Fruit fly (Drosophila melanogaster) whole organism, prepupa: ENCODE measurements around the gene CG42750.

Experiments
- CG11762 ChIP-seq: fragments of 200-800 bp; sonication (Bioruptor generic); optimal IDR thresholded peaks from 3 replicates; lab custom pipeline; 2016; ENCODE audit warnings: missing biosample characterization, missing genetic modification characterization; ENCODE audit not compliant: insufficient read depth
- CG11902 ChIP-seq: fragments of 200-800 bp; sonication (Bioruptor generic); optimal IDR thresholded peaks from 3 replicates; lab custom pipeline; 2016; ENCODE audit warnings: missing biosample characterization, missing genetic modification characterization
- CG6792 ChIP-seq: fragments of 200-800 bp; sonication (Bioruptor generic); optimal IDR thresholded peaks from 3 replicates; lab custom pipeline; 2016; ENCODE audit warnings: missing biosample characterization, missing genetic modification characterization
- CG6854 ChIP-seq: fragments of 200-800 bp; sonication (Bioruptor generic); optimal IDR thresholded peaks from 2 replicates; lab custom pipeline; 2017; ENCODE audit warnings: missing biosample characterization, mild to moderate bottlenecking, missing genetic modification characterization
- CG8119 ChIP-seq: fragments of 200-800 bp; sonication (Bioruptor generic); IDR thresholded peaks from 3 replicates; pipeline ENCODE4 v1.3.6; 2022; ENCODE audit warnings: missing biosample characterization, missing genetic modification characterization
- CG8319 ChIP-seq: fragments of 200-800 bp; sonication (Bioruptor generic); optimal IDR thresholded peaks from 3 replicates; lab custom pipeline; 2016; ENCODE audit warnings: missing biosample characterization, missing genetic modification characterization
- Gug ChIP-seq: fragments of 200-800 bp; sonication (Bioruptor generic); IDR thresholded peaks from 2 replicates; pipeline ENCODE4 v1.3.6; 2022; ENCODE audit warnings: missing biosample characterization, missing genetic modification characterization
- Lpt ChIP-seq: fragments of 200-800 bp; sonication (Bioruptor generic); optimal IDR thresholded peaks from 3 replicates; lab custom pipeline; 2016; ENCODE audit warnings: missing biosample characterization, missing genetic modification characterization
- Sox102F ChIP-seq: fragments of 200-800 bp; sonication (Bioruptor generic); optimal IDR thresholded peaks from 2 replicates; lab custom pipeline; 2016; ENCODE audit warnings: missing biosample characterization, mild to moderate bottlenecking, missing genetic modification characterization
- Sox14 ChIP-seq: fragments of 200-800 bp; sonication (Bioruptor generic); optimal IDR thresholded peaks from 3 replicates; lab custom pipeline; 2016; ENCODE audit warnings: missing biosample characterization, missing genetic modification characterization
- eg ChIP-seq: fragments of 200-800 bp; sonication (Bioruptor generic); IDR thresholded peaks from 3 replicates; pipeline ENCODE4 v1.3.6; 2022; ENCODE audit warnings: missing biosample characterization, missing genetic modification characterization
- pdm3 ChIP-seq: fragments of 200-800 bp; sonication (Bioruptor generic); optimal IDR thresholded peaks from 3 replicates; lab custom pipeline; 2016; ENCODE audit warnings: missing biosample characterization, missing genetic modification characterization
- salr ChIP-seq, 2 experiments: fragments of 200-800 bp; sonication (Bioruptor generic); optimal IDR thresholded peaks; 3 replicates each; lab custom pipeline; 2016 to 2018; ENCODE audit warnings: missing biosample characterization in 2 of 2, missing genetic modification characterization in 2 of 2, mild to moderate bottlenecking in 1 of 2

DNA sequence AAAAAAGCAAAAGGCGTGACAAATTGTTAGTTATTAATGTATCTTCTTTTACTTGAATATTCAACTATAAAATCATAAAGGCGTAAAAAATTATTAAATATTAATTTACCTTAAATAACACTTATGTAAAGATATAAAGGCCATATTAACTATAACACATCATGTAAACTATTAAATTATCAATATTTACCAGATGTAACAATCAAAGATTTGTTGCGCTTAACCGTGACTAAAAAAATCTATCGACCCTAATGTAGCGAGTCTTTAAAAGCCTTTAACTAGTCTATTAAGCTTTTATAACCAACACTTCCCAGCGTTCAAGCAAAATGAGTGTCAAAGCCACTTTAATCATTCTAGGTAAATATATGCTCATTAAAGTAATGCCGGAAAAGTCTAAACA is 16.7 kb upstream of the CG42750 start, which contains the start of gene Sfp36F:
- TF ChIP-seq Sox102F (GFP tag; lab: Kevin White, UChicago) (no peak), Gug (GFP tag; lab: Robert Waterston, UW) (no peak), CG11762 (GFP tag; lab: Kevin White, UChicago) (no peak), CG11902 (GFP tag; lab: Kevin White, UChicago) (no peak), CG8119 (GFP tag; lab: Robert Waterston, UW) (no peak), salr (GFP tag; optimal IDR thresholded peaks at IDR 0.05; lab: Kevin White, UChicago) (no peak), Sox14 (no peak), pdm3 (no peak), Lpt (GFP tag; lab: Kevin White, UChicago) (no peak), eg (GFP tag; lab: Robert Waterston, UW) (no peak), CG6854 (GFP tag; lab: Kevin White, UChicago) (no peak), CG6792 (GFP tag; lab: Kevin White, UChicago) (no peak), CG8319 (no peak)
